Fruit fly (Drosophila melanogaster): ENCODE results near the gene dnk.

DNA sequence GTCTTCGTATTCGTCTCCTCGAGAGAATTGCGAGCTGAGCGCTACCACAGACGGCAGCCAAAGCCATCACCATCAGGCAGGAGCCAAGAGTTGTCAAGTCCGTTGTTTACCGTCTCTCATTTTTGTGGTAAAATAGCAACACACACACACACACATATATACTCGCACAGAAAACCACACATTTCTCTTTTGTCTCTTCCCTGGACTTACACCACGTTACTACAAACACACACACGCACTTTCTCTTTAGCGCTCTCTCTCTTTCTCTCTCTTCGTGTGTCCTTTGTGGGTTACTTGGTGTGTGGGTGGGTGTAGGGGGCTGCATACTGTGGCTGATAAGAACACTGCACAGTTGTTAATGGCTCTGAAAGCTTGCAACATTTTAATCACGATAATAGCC is 49.1 kb upstream of the dnk start:
- TF ChIP-seq pan (optimal IDR thresholded peaks at IDR 0.05) (no peak), EcR (GFP tag; optimal IDR thresholded peaks at IDR 0.05) (no peak)
